Worm (Caenorhabditis elegans) whole organism, late embryonic: Measurements from ENCODE around the gene srh-240.

Experiments
- ceh-31 ChIP-seq: sonication (generic microtip); optimal IDR thresholded peaks from 2 replicates; lab custom pipeline; 2016; ENCODE audit warnings: missing genetic modification characterization, missing compliant biosample characterization
- pat-9 ChIP-seq: fragments of 200-800 bp; sonication (Bioruptor generic); optimal IDR thresholded peaks from 2 replicates; lab custom pipeline; 2018; ENCODE audit warnings: mild to moderate bottlenecking, missing genetic modification characterization, moderate library complexity, missing compliant biosample characterization
- sdc-2 ChIP-seq: sonication (generic microtip); optimal IDR thresholded peaks from 2 replicates; lab custom pipeline; 2016; ENCODE audit warnings: missing genotype, missing genetic modification characterization, missing compliant biosample characterization

DNA sequence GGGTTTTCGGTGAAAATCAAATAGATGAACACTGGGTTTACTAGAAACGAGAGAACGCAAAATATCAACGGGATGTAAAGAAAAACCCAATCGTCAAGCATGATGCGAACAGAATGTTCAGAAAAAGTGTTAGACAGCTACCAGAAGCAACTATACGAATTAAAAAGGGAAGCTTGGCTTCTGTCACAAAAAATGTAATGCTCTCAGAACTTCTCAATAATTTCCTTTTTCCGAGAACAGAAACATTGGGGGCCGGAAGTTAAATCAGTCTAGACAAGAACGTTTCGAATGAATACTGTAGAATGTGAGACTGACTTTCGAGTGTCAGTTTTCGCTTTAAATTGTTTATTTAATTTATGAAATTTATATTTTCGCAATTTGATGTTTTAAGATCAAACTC, 5.3 kb upstream of the srh-240 start, which contains the start of gene srj-54:
- TF ChIP-seq sdc-2 (tag; lab: Kevin White, UChicago): no peak
- no peak for TF ChIP-seq pat-9 (tag; lab: Kevin White, UChicago)
- TF ChIP-seq ceh-31: no peak
